Fruit fly (Drosophila melanogaster) whole organism, prepupa: ENCODE measurements around the gene CG14864.

ENCODE experiments used
- Blimp-1 ChIP-seq: fragments of 200-800 bp; sonication (Bioruptor generic); optimal IDR thresholded peaks from 3 replicates; lab custom pipeline; 2017; ENCODE audit warnings: missing biosample characterization, missing genetic modification characterization, mild to moderate bottlenecking, moderate library complexity, missing genetic modification reagents
- CG10631 ChIP-seq: fragments of 200-800 bp; sonication (Bioruptor generic); optimal IDR thresholded peaks from 2 replicates; lab custom pipeline; 2016; ENCODE audit warnings: missing biosample characterization, missing genetic modification characterization
- CG10669 ChIP-seq: fragments of 200-800 bp; sonication (Bioruptor generic); optimal IDR thresholded peaks from 3 replicates; lab custom pipeline; 2018; ENCODE audit warnings: missing biosample characterization, mild to moderate bottlenecking, missing genetic modification characterization, moderate library complexity
- CG11294 ChIP-seq: fragments of 200-800 bp; sonication (Bioruptor generic); IDR thresholded peaks from 2 replicates; pipeline ENCODE4 v1.3.6; 2022; ENCODE audit warnings: missing biosample characterization, missing genetic modification characterization
- CG11762 ChIP-seq: fragments of 200-800 bp; sonication (Bioruptor generic); optimal IDR thresholded peaks from 3 replicates; lab custom pipeline; 2016; ENCODE audit warnings: missing biosample characterization, missing genetic modification characterization; ENCODE audit not compliant: insufficient read depth
- CG11902 ChIP-seq: fragments of 200-800 bp; sonication (Bioruptor generic); optimal IDR thresholded peaks from 3 replicates; lab custom pipeline; 2016; ENCODE audit warnings: missing biosample characterization, missing genetic modification characterization
- CG15336 ChIP-seq: fragments of 200-800 bp; sonication (Bioruptor generic); IDR thresholded peaks from 2 replicates; pipeline ENCODE4 v1.3.6; 2022; ENCODE audit warnings: missing biosample characterization, missing genetic modification characterization
- CG16779 ChIP-seq: fragments of 200-800 bp; sonication (Bioruptor generic); optimal IDR thresholded peaks from 3 replicates; lab custom pipeline; 2017; ENCODE audit warnings: missing biosample characterization, mild to moderate bottlenecking, missing genetic modification characterization
- CG32006 ChIP-seq: fragments of 200-800 bp; sonication (Bioruptor generic); optimal IDR thresholded peaks from 3 replicates; lab custom pipeline; 2017; ENCODE audit warnings: missing biosample characterization, mild to moderate bottlenecking, missing genetic modification characterization
- CG3919 ChIP-seq: fragments of 200-800 bp; sonication (Bioruptor generic); optimal IDR thresholded peaks from 3 replicates; lab custom pipeline; 2016; ENCODE audit warnings: missing biosample characterization, missing genetic modification characterization
- CG4318 ChIP-seq: fragments of 200-800 bp; sonication (Bioruptor generic); optimal IDR thresholded peaks from 3 replicates; lab custom pipeline; 2017; ENCODE audit warnings: missing biosample characterization, mild to moderate bottlenecking, missing genetic modification characterization
- CG6163 ChIP-seq: fragments of 200-800 bp; sonication (Bioruptor generic); IDR thresholded peaks from 3 replicates; pipeline ENCODE4 v1.3.6; 2022; ENCODE audit warnings: missing biosample characterization, missing genetic modification characterization
- CG6854 ChIP-seq: fragments of 200-800 bp; sonication (Bioruptor generic); optimal IDR thresholded peaks from 2 replicates; lab custom pipeline; 2017; ENCODE audit warnings: missing biosample characterization, mild to moderate bottlenecking, missing genetic modification characterization
- CG8632 ChIP-seq: fragments of 200-800 bp; sonication (Bioruptor generic); optimal IDR thresholded peaks from 3 replicates; lab custom pipeline; 2016; ENCODE audit warnings: missing biosample characterization, missing genetic modification characterization
- Eip75B ChIP-seq: fragments of 200-800 bp; sonication (Bioruptor generic); optimal IDR thresholded peaks from 3 replicates; lab custom pipeline; 2016; ENCODE audit warnings: missing biosample characterization, missing genetic modification characterization
- Eip93F ChIP-seq: fragments of 200-800 bp; sonication (Bioruptor generic); optimal IDR thresholded peaks from 2 replicates; lab custom pipeline; 2016; ENCODE audit warnings: missing biosample characterization, mild to moderate bottlenecking, missing genetic modification characterization
- Ets96B ChIP-seq: fragments of 200-800 bp; optimal IDR thresholded peaks from 2 replicates; lab custom pipeline; 2019; ENCODE audit warnings: missing biosample characterization, mild to moderate bottlenecking, missing genetic modification characterization, moderate library complexity
- Hr4 ChIP-seq: fragments of 200-800 bp; sonication (Bioruptor generic); optimal IDR thresholded peaks from 3 replicates; lab custom pipeline; 2016; ENCODE audit warnings: missing biosample characterization, missing genetic modification characterization
- OdsH ChIP-seq: fragments of 200-800 bp; sonication (Bioruptor generic); optimal IDR thresholded peaks from 3 replicates; lab custom pipeline; 2016; ENCODE audit warnings: missing biosample characterization, missing genetic modification characterization
- Sox102F ChIP-seq: fragments of 200-800 bp; sonication (Bioruptor generic); optimal IDR thresholded peaks from 2 replicates; lab custom pipeline; 2016; ENCODE audit warnings: missing biosample characterization, mild to moderate bottlenecking, missing genetic modification characterization
- Sox14 ChIP-seq: fragments of 200-800 bp; sonication (Bioruptor generic); optimal IDR thresholded peaks from 3 replicates; lab custom pipeline; 2016; ENCODE audit warnings: missing biosample characterization, missing genetic modification characterization
- Sox15 ChIP-seq: fragments of 200-800 bp; sonication (Bioruptor generic); optimal IDR thresholded peaks from 3 replicates; lab custom pipeline; 2016; ENCODE audit warnings: missing biosample characterization, missing genetic modification characterization
- achi ChIP-seq: fragments of 200-800 bp; sonication (Bioruptor generic); optimal IDR thresholded peaks from 3 replicates; lab custom pipeline; 2016; ENCODE audit warnings: missing biosample characterization, missing genetic modification characterization
- acj6 ChIP-seq: fragments of 200-800 bp; sonication (Bioruptor generic); optimal IDR thresholded peaks from 3 replicates; lab custom pipeline; 2016; ENCODE audit warnings: missing biosample characterization, missing genetic modification characterization
- cyc ChIP-seq: fragments of 200-800 bp; sonication (Bioruptor generic); optimal IDR thresholded peaks from 3 replicates; lab custom pipeline; 2016; ENCODE audit warnings: missing biosample characterization, missing genetic modification characterization
- esn ChIP-seq: fragments of 200-800 bp; sonication (Bioruptor generic); optimal IDR thresholded peaks from 2 replicates; lab custom pipeline; 2016; ENCODE audit warnings: missing biosample characterization, mild to moderate bottlenecking, missing genetic modification characterization, moderate library complexity
- fd59A ChIP-seq: fragments of 200-800 bp; sonication (Bioruptor generic); optimal IDR thresholded peaks from 2 replicates; lab custom pipeline; 2017; ENCODE audit warnings: missing biosample characterization, mild to moderate bottlenecking, missing genetic modification characterization, missing genetic modification reagents
- fd85E ChIP-seq: fragments of 200-800 bp; sonication (Bioruptor generic); optimal IDR thresholded peaks from 3 replicates; lab custom pipeline; 2016; ENCODE audit warnings: missing biosample characterization, missing genetic modification characterization
- fkh ChIP-seq: fragments of 200-800 bp; sonication (Bioruptor generic); optimal IDR thresholded peaks from 3 replicates; lab custom pipeline; 2017; ENCODE audit warnings: missing biosample characterization, mild to moderate bottlenecking, missing genetic modification characterization, moderate library complexity
- lz ChIP-seq: fragments of 200-800 bp; sonication (Bioruptor generic); optimal IDR thresholded peaks from 3 replicates; lab custom pipeline; 2016; ENCODE audit warnings: missing biosample characterization, missing genetic modification characterization
- pdm3 ChIP-seq: fragments of 200-800 bp; sonication (Bioruptor generic); optimal IDR thresholded peaks from 3 replicates; lab custom pipeline; 2016; ENCODE audit warnings: missing biosample characterization, missing genetic modification characterization
- ss ChIP-seq, 2 experiments: fragments of 200-800 bp; sonication (Bioruptor generic); optimal IDR thresholded peaks; 2 replicates in 1 of 2; 3 replicates in 1 of 2; lab custom pipeline; 2017 to 2018; ENCODE audit warnings: mild to moderate bottlenecking in 2 of 2, missing biosample characterization in 2 of 2, missing genetic modification characterization in 2 of 2, moderate library complexity in 1 of 2
- svp ChIP-seq: fragments of 200-800 bp; sonication (Bioruptor generic); peaks from one replicate; lab custom pipeline; 2016; ENCODE audit warnings: missing biosample characterization, missing genetic modification characterization
- topi ChIP-seq: fragments of 200-800 bp; sonication (Bioruptor generic); optimal IDR thresholded peaks from 3 replicates; lab custom pipeline; 2016; ENCODE audit warnings: missing biosample characterization, missing genetic modification characterization
- vri ChIP-seq: fragments of 200-800 bp; sonication (Bioruptor generic); optimal IDR thresholded peaks from 3 replicates; lab custom pipeline; 2016; ENCODE audit warnings: missing biosample characterization, mild to moderate bottlenecking, missing genetic modification characterization

CG14864 gene

DNA sequence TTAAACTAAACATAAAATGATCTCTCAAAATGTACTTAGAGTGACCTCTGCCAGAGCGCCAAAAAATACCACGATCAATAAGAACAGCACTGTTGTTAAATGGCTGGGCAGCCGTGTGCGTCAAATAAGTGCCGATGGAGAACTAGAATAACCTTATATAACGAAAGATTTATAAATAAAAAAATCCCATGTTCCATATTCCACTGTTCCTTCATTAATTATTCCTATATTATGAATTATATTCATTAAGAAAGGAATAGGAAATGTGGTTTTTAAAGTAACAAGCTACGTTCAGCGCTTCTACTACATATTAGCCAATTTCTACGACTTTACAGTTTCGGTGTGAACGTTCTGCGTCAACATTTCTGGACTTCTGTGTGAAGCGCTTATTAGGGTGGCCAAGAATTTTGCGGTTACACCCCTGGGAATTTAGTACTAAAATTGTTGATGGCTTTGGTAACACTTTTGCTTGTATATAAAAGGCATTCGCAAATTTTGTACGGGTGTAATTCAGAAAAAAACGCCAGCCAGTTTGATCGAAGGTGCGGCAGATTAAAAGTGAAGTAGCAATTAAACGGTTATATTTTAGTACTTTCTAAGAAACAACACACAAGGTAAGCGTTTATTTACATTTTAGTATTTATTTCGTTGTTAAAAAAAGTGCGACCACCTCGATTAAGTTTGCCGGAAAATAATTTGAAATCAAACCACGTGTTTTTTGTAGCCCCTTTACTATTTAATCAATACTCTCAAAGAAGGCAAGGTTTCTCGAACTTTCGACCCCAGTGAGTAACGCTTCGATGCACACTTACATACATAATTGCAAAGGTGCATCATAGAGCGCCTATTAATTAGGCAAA is 25.9 kb downstream of the CG14864 start, which contains the start of the genes tefu and Hsc70-4 (continued):
- TF ChIP-seq acj6 (no peak), cyc (GFP tag; lab: Kevin White, UChicago) (peak; percentile 80), CG11902 (peak; percentile 76), CG11762 (peak; percentile 31), CG32006 (no peak), Sox14 (GFP tag; lab: Kevin White, UChicago) (no peak), CG10669 (GFP tag; lab: Kevin White, UChicago) (no peak), fd85E (GFP tag; lab: Kevin White, UChicago) (no peak), CG8632 (GFP tag; lab: Kevin White, UChicago) (no peak), lz (GFP tag; lab: Kevin White, UChicago) (peak; percentile 74), esn (GFP tag; lab: Kevin White, UChicago) (peak; percentile 71), Blimp-1 (peak; percentile 1), Ets96B (tag; lab: Kevin White, UChicago) (no peak), Eip93F (GFP tag; lab: Kevin White, UChicago) (peak; percentile 66)

DNA sequence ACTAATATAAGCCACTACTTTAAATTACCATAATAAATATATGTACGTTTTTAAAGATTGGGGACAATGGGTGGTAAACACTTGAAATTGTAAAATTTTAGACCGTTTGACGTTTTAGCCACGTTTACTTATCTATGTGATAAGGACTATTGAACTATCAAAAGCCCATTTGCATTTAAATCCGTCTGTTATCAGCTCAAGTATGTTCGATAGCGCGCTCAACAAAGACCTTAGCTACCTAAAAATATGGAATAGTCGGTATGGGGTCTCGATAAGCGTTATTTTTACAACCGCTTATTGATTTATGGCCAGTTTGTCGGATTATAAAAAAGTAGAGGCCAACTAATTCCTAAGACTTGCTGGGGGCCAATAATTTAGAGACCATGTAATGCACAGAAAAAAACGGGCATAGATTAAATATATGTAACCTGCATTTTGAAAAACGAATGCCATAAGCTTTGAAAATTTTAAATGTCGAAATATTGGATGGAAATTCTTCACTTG is 36.7 kb downstream of the CG14864 start:
- TF ChIP-seq ss (GFP tag; optimal IDR thresholded peaks at IDR 0.05; lab: Kevin White, UChicago) (no peak), CG16779 (tag; lab: Kevin White, UChicago) (no peak), Eip75B (GFP tag; lab: Kevin White, UChicago) (no peak), CG15336 (GFP tag; lab: Robert Waterston, UW) (no peak), CG11294 (GFP tag; lab: Robert Waterston, UW) (no peak), CG11902 (no peak), svp (GFP tag; lab: Kevin White, UChicago) (no peak), CG10669 (GFP tag; lab: Kevin White, UChicago) (no peak), fkh (no peak), cyc (GFP tag; lab: Kevin White, UChicago) (no peak), vri (GFP tag; lab: Kevin White, UChicago) (no peak), CG6163 (GFP tag; lab: Robert Waterston, UW) (no peak), Sox15 (GFP tag; lab: Kevin White, UChicago) (no peak), CG32006 (no peak), fd85E (GFP tag; lab: Kevin White, UChicago) (no peak), fd59A (no peak), Hr4 (GFP tag; lab: Kevin White, UChicago) (no peak)

DNA sequence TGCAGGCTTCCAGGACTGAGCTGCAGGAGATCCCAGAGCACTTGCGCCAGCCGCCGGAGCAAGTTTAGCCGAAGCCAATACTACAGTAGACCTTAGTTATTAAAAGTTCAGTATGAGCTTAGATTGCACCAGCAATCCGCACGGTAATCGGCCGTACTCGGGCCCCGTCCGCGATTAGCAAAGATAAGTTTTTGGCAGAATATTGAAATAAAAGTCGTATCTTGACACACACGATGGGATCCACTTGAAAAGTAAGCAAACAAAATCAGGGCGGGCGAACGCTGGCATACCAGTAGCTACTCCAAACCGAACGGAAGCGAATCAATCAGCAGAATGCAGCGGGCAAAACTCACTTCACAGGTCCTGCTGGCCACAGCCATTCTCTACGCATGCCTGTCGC is 38.1 kb downstream of the CG14864 start, which contains the start of gene CG34316:
CG34316 (plus strand) TSS at position 301 of the 400 bp plus-strand sequence.
- TF ChIP-seq CG16779 (tag; lab: Kevin White, UChicago): no peak
- no peak for TF ChIP-seq esn (GFP tag; lab: Kevin White, UChicago)
- TF ChIP-seq pdm3: no peak
- no peak for TF ChIP-seq OdsH (GFP tag; lab: Kevin White, UChicago)
- TF ChIP-seq svp (GFP tag; lab: Kevin White, UChicago): no peak
- no peak for TF ChIP-seq topi (GFP tag; lab: Kevin White, UChicago)
- no peak for TF ChIP-seq CG11294 (GFP tag; lab: Robert Waterston, UW)
- TF ChIP-seq CG3919 (GFP tag; lab: Kevin White, UChicago): no peak
- TF ChIP-seq Sox102F (GFP tag; lab: Kevin White, UChicago): no peak
- no peak for TF ChIP-seq CG8632 (GFP tag; lab: Kevin White, UChicago)
- TF ChIP-seq CG10631 (GFP tag; lab: Kevin White, UChicago): no peak
- TF ChIP-seq CG6854 (GFP tag; lab: Kevin White, UChicago): no peak
- no peak for TF ChIP-seq CG4318 (GFP tag; lab: Kevin White, UChicago)
- no peak for TF ChIP-seq achi (GFP tag; lab: Kevin White, UChicago)
- TF ChIP-seq fkh: no peak
- TF ChIP-seq fd85E (GFP tag; lab: Kevin White, UChicago): no peak
